Worm (Caenorhabditis elegans) whole organism, young adult: ENCODE measurements around the gene fbxc-21.

Source experiments
- K11D2.4 ChIP-seq: fragments of 200-800 bp; sonication (Bioruptor generic); IDR thresholded peaks from 2 replicates; pipeline ENCODE4 v1.3.6; 2022; ENCODE audit warnings: missing genetic modification reagents, missing genetic modification characterization, missing compliant biosample characterization
- bed-1 ChIP-seq: fragments of 200-800 bp; sonication (Bioruptor generic); IDR thresholded peaks from 2 replicates; pipeline ENCODE4 v1.3.6; 2022; ENCODE audit warnings: missing genetic modification reagents, missing genetic modification characterization, missing compliant biosample characterization
- cebp-2 ChIP-seq: fragments of 200-800 bp; sonication (Bioruptor generic); IDR thresholded peaks from 2 replicates; pipeline ENCODE4 v1.3.6; 2022; ENCODE audit warnings: missing genetic modification characterization, missing compliant biosample characterization
- dpl-1 ChIP-seq: fragments of 150-350 bp; optimal IDR thresholded peaks from 2 replicates; lab custom pipeline; 2014; ENCODE audit warnings: missing biosample characterization, missing genetic modification reagents, missing genetic modification characterization
- efl-1 ChIP-seq: fragments of 150-350 bp; optimal IDR thresholded peaks from 2 replicates; lab custom pipeline; 2014; ENCODE audit warnings: missing biosample characterization, missing genetic modification reagents, missing genetic modification characterization
- let-607 ChIP-seq, 2 experiments: fragments of 200-800 bp in 1 of 2; sonication (Bioruptor generic) in 1 of 2; sonication (generic microtip) in 1 of 2; optimal IDR thresholded peaks; 2 replicates each; lab custom pipeline; 2016 to 2018; ENCODE audit warnings: mild to moderate bottlenecking in 2 of 2, missing compliant biosample characterization in 2 of 2, missing genetic modification characterization in 2 of 2, moderate library complexity in 2 of 2, missing genotype in 1 of 2
- nhr-27 ChIP-seq: fragments of 200-800 bp; sonication (Bioruptor generic); optimal IDR thresholded peaks from 2 replicates; lab custom pipeline; 2018; ENCODE audit warnings: mild to moderate bottlenecking, missing genetic modification characterization, moderate library complexity, missing compliant biosample characterization
- rec-8 ChIP-seq, 2 experiments: sonication (generic microtip); optimal IDR thresholded peaks; 2 replicates each; lab custom pipeline; 2016; ENCODE audit warnings: mild to moderate bottlenecking in 2 of 2, missing genetic modification characterization in 2 of 2, missing genetic modification reagents in 2 of 2, missing genotype in 2 of 2, missing biosample characterization in 1 of 2, missing compliant biosample characterization in 1 of 2, moderate library complexity in 1 of 2
- sdz-38 ChIP-seq: sonication (generic microtip); optimal IDR thresholded peaks from 2 replicates; lab custom pipeline; 2016; ENCODE audit warnings: missing genotype, missing genetic modification characterization, missing compliant biosample characterization

ce11 chrII:1688813-1689212, 3.9 kb downstream of the fbxc-21 start, which contains the start of the genes fbxb-18 and fbxb-19:
- TF ChIP-seq bed-1 (GFP tag; lab: Robert Waterston, UW) (no peak), nhr-27 (no peak), dpl-1 (GFP tag; lab: Kevin White, UChicago) (no peak), sdz-38 (tag; lab: Kevin White, UChicago) (no peak), cebp-2 (no peak), K11D2.4 (GFP tag; lab: Robert Waterston, UW) (no peak), efl-1 (GFP tag; lab: Kevin White, UChicago) (no peak), let-607 (tag; optimal IDR thresholded peaks at IDR 0.05; lab: Kevin White, UChicago) (no peak), rec-8 (tag; optimal IDR thresholded peaks at IDR 0.05; lab: Kevin White, UChicago) (no peak)
